Fruit fly (Drosophila melanogaster): ENCODE measurements around the gene CG42827.

The CG42827 gene

dm6 chr3R:23416579-23416978, 43.9 kb downstream of the CG42827 start:
- TF ChIP-seq CG8632 (GFP tag; optimal IDR thresholded peaks at IDR 0.05) (no peak), CG6808 (GFP tag; optimal IDR thresholded peaks at IDR 0.05) (no peak), Ets21C (GFP tag; optimal IDR thresholded peaks at IDR 0.05) (peak; percentile 13), net (GFP tag; optimal IDR thresholded peaks at IDR 0.05) (peak; percentile 58), CG4318 (GFP tag; optimal IDR thresholded peaks at IDR 0.05) (peak; percentile 71), CG3919 (GFP tag; optimal IDR thresholded peaks at IDR 0.05) (peak; percentile 42), svp (GFP tag) (peak; percentile 80), OdsH (GFP tag; optimal IDR thresholded peaks at IDR 0.05) (peak; percentile 55), Eip75B (GFP tag; optimal IDR thresholded peaks at IDR 0.05) (peak; percentile 11), dac (GFP tag; optimal IDR thresholded peaks at IDR 0.05) (peak; percentile 53), CG9139 (GFP tag; optimal IDR thresholded peaks at IDR 0.05) (no peak), CG34406 (GFP tag; optimal IDR thresholded peaks at IDR 0.05) (no peak), CG16779 (tag; optimal IDR thresholded peaks at IDR 0.05) (no peak), esn (GFP tag; optimal IDR thresholded peaks at IDR 0.05) (peak; percentile 44), Gug (GFP tag; IDR thresholded peaks at IDR 0.05) (no peak), Eip78C (GFP tag) (peak; percentile 79), CG32006 (GFP tag; optimal IDR thresholded peaks at IDR 0.05) (peak; percentile 83), fkh (GFP tag; optimal IDR thresholded peaks at IDR 0.05) (no peak), CG31627 (GFP tag; optimal IDR thresholded peaks at IDR 0.05) (peak; percentile 44), Blimp-1 (GFP tag; optimal IDR thresholded peaks at IDR 0.05) (no peak), Ets96B (tag; optimal IDR thresholded peaks at IDR 0.05) (no peak), fd85E (GFP tag; optimal IDR thresholded peaks at IDR 0.05) (no peak), Smox (GFP tag; optimal IDR thresholded peaks at IDR 0.05) (peak; percentile 36), spab (GFP tag; optimal IDR thresholded peaks at IDR 0.05) (no peak), CG10669 (GFP tag; optimal IDR thresholded peaks at IDR 0.05) (no peak), CG6276 (GFP tag; optimal IDR thresholded peaks at IDR 0.05) (peak; percentile 80), CG6854 (GFP tag; optimal IDR thresholded peaks at IDR 0.05) (no peak), fd59A (GFP tag; optimal IDR thresholded peaks at IDR 0.05) (no peak), Eip93F (GFP tag; optimal IDR thresholded peaks at IDR 0.05) (no peak), Sox15 (GFP tag; optimal IDR thresholded peaks at IDR 0.05) (no peak), Met (GFP tag; optimal IDR thresholded peaks at IDR 0.05) (peak; percentile 39), lz (GFP tag; optimal IDR thresholded peaks at IDR 0.05) (peak; percentile 48), CG3032 (tag; optimal IDR thresholded peaks at IDR 0.05) (no peak), acj6 (GFP tag; optimal IDR thresholded peaks at IDR 0.05) (peak; percentile 42), cyc (GFP tag; optimal IDR thresholded peaks at IDR 0.05) (peak; percentile 28), salr (GFP tag; optimal IDR thresholded peaks at IDR 0.05) (no peak), Sox102F (GFP tag; optimal IDR thresholded peaks at IDR 0.05) (peak; percentile 8), achi (GFP tag; optimal IDR thresholded peaks at IDR 0.05) (peak; percentile 47), Sox14 (GFP tag; optimal IDR thresholded peaks at IDR 0.05) (peak; percentile 9), CG11902 (GFP tag; optimal IDR thresholded peaks at IDR 0.05) (no peak), CG6792 (GFP tag; optimal IDR thresholded peaks at IDR 0.05) (peak; percentile 18), CG15336 (GFP tag; IDR thresholded peaks at IDR 0.05) (peak; percentile 84), vri (GFP tag; optimal IDR thresholded peaks at IDR 0.05) (no peak), CG6163 (GFP tag; IDR thresholded peaks at IDR 0.05) (peak; percentile 62), CG11294 (GFP tag; IDR thresholded peaks at IDR 0.05) (no peak), Hr38 (GFP tag; optimal IDR thresholded peaks at IDR 0.05) (no peak), ss (GFP tag; optimal IDR thresholded peaks at IDR 0.05) (no peak), CG10631 (GFP tag; optimal IDR thresholded peaks at IDR 0.05) (peak; percentile 20), Hr39 (GFP tag; optimal IDR thresholded peaks at IDR 0.05) (peak; percentile 46), Lpt (GFP tag; optimal IDR thresholded peaks at IDR 0.05) (peak; percentile 66), Hr4 (GFP tag; optimal IDR thresholded peaks at IDR 0.05) (peak; percentile 89), pdm3 (GFP tag; optimal IDR thresholded peaks at IDR 0.05) (peak; percentile 48), eg (GFP tag; IDR thresholded peaks at IDR 0.05) (peak; percentile 78)
